Worm (Caenorhabditis elegans) whole organism, midembryonic: Measurements from ENCODE around the gene mrpl-11.

Source experiments
- klf-2 ChIP-seq: fragments of 200-800 bp; sonication (Bioruptor generic); conservative IDR thresholded peaks from 2 replicates; pipeline ENCODE4 v1.3.6; 2022; ENCODE audit warnings: missing genetic modification reagents, missing genetic modification characterization, missing compliant biosample characterization
- tab-1 ChIP-seq: fragments of 200-800 bp; sonication (Bioruptor generic); IDR thresholded peaks from 2 replicates; pipeline ENCODE4 v1.3.6; 2022; ENCODE audit warnings: missing genetic modification characterization, missing compliant biosample characterization

DNA sequence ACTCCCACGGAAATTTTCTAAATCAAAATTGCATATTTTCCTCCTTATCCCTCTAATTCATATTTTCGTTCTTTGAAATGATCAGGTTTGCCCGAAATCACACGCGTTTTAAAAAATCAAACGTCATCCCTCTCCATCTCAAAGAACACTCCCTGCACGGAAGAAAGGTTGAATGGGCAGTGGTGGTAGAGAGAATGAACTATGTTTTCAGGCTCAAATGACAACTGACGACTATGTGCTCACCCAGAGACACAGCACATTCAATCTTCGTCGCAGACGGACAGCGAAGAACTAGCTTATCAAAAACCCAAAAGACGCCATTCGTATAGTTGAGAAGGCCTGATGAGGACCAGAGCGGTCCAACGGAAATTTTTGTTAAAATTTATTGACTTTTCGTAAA is 22.3 kb downstream of the mrpl-11 start:
- TF ChIP-seq tab-1 (GFP tag; lab: Robert Waterston, UW) (no peak), klf-2 (no peak)
